Worm (Caenorhabditis elegans) whole organism, L4/young adult: Measurements from ENCODE around the gene F09C6.16.

ENCODE experiments used
- W03F9.2 ChIP-seq: fragments of 150-350 bp; optimal IDR thresholded peaks from 2 replicates; lab custom pipeline; 2014; ENCODE audit warnings: missing biosample characterization, missing genetic modification characterization
- him-1 ChIP-seq: sonication (generic microtip); optimal IDR thresholded peaks from 2 replicates; lab custom pipeline; 2016; ENCODE audit warnings: missing genotype, missing genetic modification reagents, missing genetic modification characterization, missing compliant biosample characterization

- TF ChIP-seq him-1 (tag; lab: Kevin White, UChicago) (no peak), W03F9.2 (no peak)
Observed at ce11 chrV:16919675-16920074, 9.9 kb upstream of the F09C6.16 start.
